Worm (Caenorhabditis elegans): ENCODE data around the gene T03F7.7.

The T03F7.7 gene

ce11 chrV:11312904-11313303, 1.7 kb downstream of the T03F7.7 start (continued):
- TF ChIP-seq Y95B8A.8 (GFP tag; IDR thresholded peaks at IDR 0.05) (no peak), cebp-2 (GFP tag; IDR thresholded peaks at IDR 0.05) (no peak), nfya-1 (tag; optimal IDR thresholded peaks at IDR 0.05; ENCODE audit: borderline replicate concordance, insufficient read depth) (no peak)

- peak; percentile 98 for TF ChIP-seq ztf-22 (GFP tag; optimal IDR thresholded peaks at IDR 0.05)
- TF ChIP-seq lir-1 (GFP tag; conservative IDR thresholded peaks at IDR 0.05): peak; percentile 83
- peak; percentile 92 for TF ChIP-seq B0035.1 (tag; optimal IDR thresholded peaks at IDR 0.05)
- peak; percentile 96 for TF ChIP-seq snpc-3.4 (tag; optimal IDR thresholded peaks at IDR 0.05)
- peak; percentile 99 for TF ChIP-seq ceh-58 (GFP tag; IDR thresholded peaks at IDR 0.05)
- peak; percentile 97 for TF ChIP-seq nhr-90 (tag; optimal IDR thresholded peaks at IDR 0.05)
- TF ChIP-seq xnd-1 (tag; optimal IDR thresholded peaks at IDR 0.05): peak; percentile 29
- peak; percentile 92; the same call in 1 of the 2 replicates for TF ChIP-seq nfya-2 (GFP tag; IDR thresholded peaks at IDR 0.05)
- TF ChIP-seq attf-5 (GFP tag; optimal IDR thresholded peaks at IDR 0.05): peak; percentile 96
- peak; percentile 73 for TF ChIP-seq egrh-3 (GFP tag; IDR thresholded peaks at IDR 0.05)
- peak; percentile 80 for TF ChIP-seq nhr-80 (tag; optimal IDR thresholded peaks at IDR 0.05)
- peak; percentile 97 for TF ChIP-seq nfyb-1 (GFP tag; IDR thresholded peaks at IDR 0.05)
- TF ChIP-seq Y53F4B.3 (GFP tag; IDR thresholded peaks at IDR 0.05): peak; percentile 84
- peak; percentile 95 for TF ChIP-seq mes-4 (tag; optimal IDR thresholded peaks at IDR 0.05)
- peak; percentile 94 to 98 for TF ChIP-seq rec-8 (tag; optimal IDR thresholded peaks at IDR 0.05)
- peak; percentile 96 for TF ChIP-seq T07F8.4 (tag; optimal IDR thresholded peaks at IDR 0.05)
- peak; percentile 95 for TF ChIP-seq somi-1 (GFP tag; optimal IDR thresholded peaks at IDR 0.05)
- peak; percentile 99 for TF ChIP-seq T26A5.8 (tag; optimal IDR thresholded peaks at IDR 0.05)
- TF ChIP-seq hlh-12 (tag; optimal IDR thresholded peaks at IDR 0.05): peak; percentile 90
- peak; percentile 97 for TF ChIP-seq repo-1 (tag; optimal IDR thresholded peaks at IDR 0.05)
- TF ChIP-seq F23B12.7 (tag; optimal IDR thresholded peaks at IDR 0.05; ENCODE audit: insufficient read depth): peak; percentile 92
- TF ChIP-seq ZK185.1 (tag; optimal IDR thresholded peaks at IDR 0.05; ENCODE audit: poor library complexity, severe bottlenecking): peak; percentile 94
- TF ChIP-seq gei-17 (GFP tag; optimal IDR thresholded peaks at IDR 0.05): peak; percentile 87
- TF ChIP-seq F33H1.4 (GFP tag; IDR thresholded peaks at IDR 0.05): peak; percentile 67
- TF ChIP-seq mxl-1 (tag; optimal IDR thresholded peaks at IDR 0.05): peak; percentile 98
- peak; percentile 29; the same call in 1 of the 2 replicates for TF ChIP-seq F39B2.1 (GFP tag; IDR thresholded peaks at IDR 0.05)
- peak; percentile 100 for TF ChIP-seq F52B5.7 (tag; optimal IDR thresholded peaks at IDR 0.05)
- TF ChIP-seq let-607 (tag; optimal IDR thresholded peaks at IDR 0.05): peak; percentile 88 to 90
- peak; percentile 86 for TF ChIP-seq ceh-100 (GFP tag; IDR thresholded peaks at IDR 0.05)
- peak; percentile 88 for TF ChIP-seq attf-6 (GFP tag; IDR thresholded peaks at IDR 0.05)
- TF ChIP-seq aptf-2 (GFP tag; conservative IDR thresholded peaks at IDR 0.05): peak; percentile 84
- TF ChIP-seq hmg-1.2 (GFP tag; IDR thresholded peaks at IDR 0.05): peak; percentile 90
- peak; percentile 99 for TF ChIP-seq ets-4 (GFP tag; optimal IDR thresholded peaks at IDR 0.05)
- TF ChIP-seq nhr-27 (tag; optimal IDR thresholded peaks at IDR 0.05): peak; percentile 99
- peak; percentile 94 for TF ChIP-seq C17E4.6 (GFP tag; IDR thresholded peaks at IDR 0.05)
- peak; percentile 71 for TF ChIP-seq F22D6.2 (tag; optimal IDR thresholded peaks at IDR 0.05)
- TF ChIP-seq tbx-9 (tag; optimal IDR thresholded peaks at IDR 0.05; ENCODE audit: borderline replicate concordance): peak; percentile 98
- peak; percentile 99 for TF ChIP-seq sptf-2 (GFP tag; optimal IDR thresholded peaks at IDR 0.05)
- TF ChIP-seq snpc-1.3 (tag; optimal IDR thresholded peaks at IDR 0.05; ENCODE audit: insufficient read depth): peak; percentile 97
- TF ChIP-seq B0336.3 (GFP tag; IDR thresholded peaks at IDR 0.05): peak; percentile 97
- TF ChIP-seq B0019.2 (GFP tag; conservative IDR thresholded peaks at IDR 0.05): peak; percentile 87
These were observed 3.0 kb downstream of the T03F7.7 start for ce11 chrV:11314025-11314880.

Data from whole organism, young adult.